Worm (Caenorhabditis elegans) whole organism, midembryonic: Measurements from ENCODE around the gene ser-7.

Experiments used
- klf-2 ChIP-seq: fragments of 200-800 bp; sonication (Bioruptor generic); conservative IDR thresholded peaks from 2 replicates; pipeline ENCODE4 v1.3.6; 2022; ENCODE audit warnings: missing genetic modification reagents, missing genetic modification characterization, missing compliant biosample characterization
- tab-1 ChIP-seq: fragments of 200-800 bp; sonication (Bioruptor generic); IDR thresholded peaks from 2 replicates; pipeline ENCODE4 v1.3.6; 2022; ENCODE audit warnings: missing genetic modification characterization, missing compliant biosample characterization
- ztf-29 ChIP-seq: fragments of 200-800 bp; sonication (Bioruptor generic); IDR thresholded peaks from 2 replicates; pipeline ENCODE4 v1.3.6; 2022; ENCODE audit warnings: missing genetic modification reagents, missing genetic modification characterization, missing compliant biosample characterization

DNA sequence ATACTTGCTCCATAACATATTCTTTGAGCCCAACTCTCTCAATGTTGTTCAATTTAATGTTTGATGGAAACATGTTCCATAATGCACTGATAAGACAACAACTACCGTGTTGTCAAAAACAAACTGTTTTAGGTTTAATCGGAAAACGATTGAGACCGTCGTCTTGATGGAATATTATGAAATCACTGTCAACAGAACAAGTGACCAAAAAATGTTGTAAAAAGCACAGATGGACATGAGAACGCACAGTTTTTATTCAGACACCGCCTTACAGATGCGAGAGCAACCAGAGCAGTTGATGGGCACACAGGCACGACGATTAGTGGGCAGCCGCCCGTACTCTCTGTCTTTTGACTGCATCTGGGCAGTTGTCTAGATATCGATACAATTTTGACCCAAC, 19.7 kb downstream of the ser-7 start:
- TF ChIP-seq klf-2 (GFP tag; lab: Robert Waterston, UW) = no peak
- TF ChIP-seq ztf-29 (GFP tag; lab: Robert Waterston, UW) = no peak
- TF ChIP-seq tab-1 (GFP tag; lab: Robert Waterston, UW) = no peak
